Fruit fly (Drosophila melanogaster): Measurements from ENCODE around the gene CG43391.

CG43391 gene

DNA sequence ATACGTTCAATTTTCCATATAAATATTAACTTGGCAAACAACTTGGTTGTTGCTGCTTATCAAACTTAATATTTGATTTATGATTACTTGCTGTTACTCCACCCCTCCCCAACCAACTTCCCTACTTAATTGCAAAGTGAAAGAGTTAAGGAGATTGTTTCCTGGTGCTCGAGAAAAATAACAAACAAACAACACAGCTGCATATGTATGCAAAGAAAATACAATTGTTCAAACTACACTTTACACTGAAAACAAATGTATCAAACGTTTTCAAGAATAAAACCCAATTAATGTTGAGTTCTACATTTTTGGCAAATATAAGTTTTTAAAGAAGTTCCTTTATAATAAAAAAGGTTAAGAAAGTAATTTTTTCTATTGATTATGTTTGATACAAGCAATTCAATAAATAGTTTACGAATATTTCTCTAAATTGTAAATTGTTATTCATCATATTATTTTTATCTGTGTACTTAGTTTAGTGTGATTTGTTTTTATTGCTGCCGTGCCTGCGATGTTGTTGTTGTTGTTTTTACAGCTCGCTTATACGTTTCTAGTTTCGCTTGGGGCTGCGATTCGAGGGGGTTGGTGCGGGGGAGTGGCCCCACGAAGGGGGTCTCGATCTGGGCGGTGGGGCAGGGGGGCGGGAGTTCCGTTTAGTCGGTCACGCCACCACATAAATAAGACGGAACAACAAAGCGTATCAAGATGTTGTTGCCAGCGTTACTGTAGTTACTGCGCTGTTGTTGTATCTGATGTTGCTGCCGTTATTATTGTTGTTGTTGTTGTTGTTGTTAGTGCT, 25.0 kb downstream of the CG43391 start (continued):
- TF ChIP-seq bowl (GFP tag; IDR thresholded peaks at IDR 0.05) (no peak), CG17359 (tag; optimal IDR thresholded peaks at IDR 0.05) (peak; percentile 82), tin (GFP tag; optimal IDR thresholded peaks at IDR 0.05) (peak; percentile 41), CG33557 (GFP tag; optimal IDR thresholded peaks at IDR 0.05) (peak; percentile 69), E2f2 (GFP tag; IDR thresholded peaks at IDR 0.05) (peak; percentile 36; the same call in 1 of the 2 replicates), Scr (GFP tag; IDR thresholded peaks at IDR 0.05; ENCODE audit: partially characterized antibody) (no peak), sc (optimal IDR thresholded peaks at IDR 0.05) (no peak), sc (GFP tag; optimal IDR thresholded peaks at IDR 0.05) (peak; percentile 71), CG13296 (GFP tag; optimal IDR thresholded peaks at IDR 0.05) (peak; percentile 74), B-H2 (GFP tag; optimal IDR thresholded peaks at IDR 0.05) (peak; percentile 27), gcm2 (GFP tag; optimal IDR thresholded peaks at IDR 0.05) (no peak), jing (GFP tag; optimal IDR thresholded peaks at IDR 0.05) (no peak), run (tag; optimal IDR thresholded peaks at IDR 0.05) (peak; percentile 46), CG10321 (GFP tag; IDR thresholded peaks at IDR 0.05) (no peak), Elba2 (GFP tag; optimal IDR thresholded peaks at IDR 0.05) (no peak), CG14014 (GFP tag; IDR thresholded peaks at IDR 0.05) (peak; percentile 30; the same call in 1 of the 2 replicates), CG11695 (GFP tag; IDR thresholded peaks at IDR 0.05) (peak; percentile 80), disco-r (GFP tag; optimal IDR thresholded peaks at IDR 0.05) (peak; percentile 41), Rx (GFP tag; IDR thresholded peaks at IDR 0.05) (no peak), CG13424 (tag; optimal IDR thresholded peaks at IDR 0.05) (peak; percentile 84), ssp (GFP tag; IDR thresholded peaks at IDR 0.05) (peak; percentile 53; the same call in 1 of the 2 replicates), exex (tag; optimal IDR thresholded peaks at IDR 0.05) (peak; percentile 21), CG11456 (GFP tag; IDR thresholded peaks at IDR 0.05) (no peak), CG31388 (GFP tag; optimal IDR thresholded peaks at IDR 0.05) (no peak), tup (GFP tag; optimal IDR thresholded peaks at IDR 0.05) (no peak), CG9876 (GFP tag; optimal IDR thresholded peaks at IDR 0.05) (no peak), chinmo (GFP tag; IDR thresholded peaks at IDR 0.05; ENCODE audit: partially characterized antibody) (peak; percentile 96), CG30020 (tag; optimal IDR thresholded peaks at IDR 0.05) (peak; percentile 35), CG30431 (GFP tag; optimal IDR thresholded peaks at IDR 0.05) (no peak), CG3407 (GFP tag; optimal IDR thresholded peaks at IDR 0.05) (peak; percentile 63), Fer1 (GFP tag; optimal IDR thresholded peaks at IDR 0.05) (peak; percentile 41), CG7372 (GFP tag; IDR thresholded peaks at IDR 0.05) (no peak), CG14441 (GFP tag; IDR thresholded peaks at IDR 0.05) (no peak), CG4617 (GFP tag; optimal IDR thresholded peaks at IDR 0.05; ENCODE audit: borderline replicate concordance) (peak; percentile 19), ato (GFP tag; IDR thresholded peaks at IDR 0.05; ENCODE audit: partially characterized antibody) (no peak), schlank (tag; optimal IDR thresholded peaks at IDR 0.05) (no peak), CG6254 (GFP tag; optimal IDR thresholded peaks at IDR 0.05) (no peak), z (GFP tag; IDR thresholded peaks at IDR 0.05) (no peak), Gsc (GFP tag; IDR thresholded peaks at IDR 0.05) (no peak), HmgZ (tag; optimal IDR thresholded peaks at IDR 0.05) (peak; percentile 65), trem (tag; optimal IDR thresholded peaks at IDR 0.05) (peak; percentile 74), CG7928 (GFP tag; optimal IDR thresholded peaks at IDR 0.05) (no peak), CG7839 (tag; optimal IDR thresholded peaks at IDR 0.05) (peak; percentile 88), Usf (GFP tag; optimal IDR thresholded peaks at IDR 0.05) (no peak), trh (GFP tag; optimal IDR thresholded peaks at IDR 0.05) (peak; percentile 46), psq (GFP tag; optimal IDR thresholded peaks at IDR 0.05) (peak; percentile 43), CG12769 (tag; optimal IDR thresholded peaks at IDR 0.05) (peak; percentile 61), org-1 (GFP tag; optimal IDR thresholded peaks at IDR 0.05) (peak; percentile 64), CG3726 (GFP tag; IDR thresholded peaks at IDR 0.05) (no peak; the same call in 2 of the 3 replicates), peb (GFP tag; IDR thresholded peaks at IDR 0.05) (peak; percentile 9; the same call in 1 of the 2 replicates)
